Fruit fly (Drosophila melanogaster) whole organism, prepupa: ENCODE results near the gene CG42869.

ENCODE experiments used
- CG10631 ChIP-seq: fragments of 200-800 bp; sonication (Bioruptor generic); optimal IDR thresholded peaks from 2 replicates; lab custom pipeline; 2016; ENCODE audit warnings: missing biosample characterization, missing genetic modification characterization
- CG3919 ChIP-seq: fragments of 200-800 bp; sonication (Bioruptor generic); optimal IDR thresholded peaks from 3 replicates; lab custom pipeline; 2016; ENCODE audit warnings: missing biosample characterization, missing genetic modification characterization
- OdsH ChIP-seq: fragments of 200-800 bp; sonication (Bioruptor generic); optimal IDR thresholded peaks from 3 replicates; lab custom pipeline; 2016; ENCODE audit warnings: missing biosample characterization, missing genetic modification characterization
- net ChIP-seq: fragments of 200-800 bp; sonication (Bioruptor generic); optimal IDR thresholded peaks from 3 replicates; lab custom pipeline; 2016; ENCODE audit warnings: missing biosample characterization, missing genetic modification characterization

- TF ChIP-seq OdsH (GFP tag; lab: Kevin White, UChicago) = no peak
- no peak for TF ChIP-seq net
- TF ChIP-seq CG3919 = no peak
- TF ChIP-seq CG10631 (GFP tag; lab: Kevin White, UChicago) = no peak
Measured at dm6 chr3R:21748954-21749920, 12.6 kb upstream of the CG42869 start, which contains the start of gene CG31233.
